Fruit fly (Drosophila melanogaster) whole organism, prepupa: ENCODE measurements around the gene CG17560.
A peak's percentile ranks its signal among the peaks of the same experiment; 100 is the strongest.

Experiments used
- Blimp-1 ChIP-seq: fragments of 200-800 bp; sonication (Bioruptor generic); optimal IDR thresholded peaks from 3 replicates; lab custom pipeline; 2017; ENCODE audit warnings: missing biosample characterization, missing genetic modification characterization, mild to moderate bottlenecking, moderate library complexity, missing genetic modification reagents
- CG10631 ChIP-seq: fragments of 200-800 bp; sonication (Bioruptor generic); optimal IDR thresholded peaks from 2 replicates; lab custom pipeline; 2016; ENCODE audit warnings: missing biosample characterization, missing genetic modification characterization
- CG10669 ChIP-seq: fragments of 200-800 bp; sonication (Bioruptor generic); optimal IDR thresholded peaks from 3 replicates; lab custom pipeline; 2018; ENCODE audit warnings: missing biosample characterization, mild to moderate bottlenecking, missing genetic modification characterization, moderate library complexity
- CG11294 ChIP-seq: fragments of 200-800 bp; sonication (Bioruptor generic); IDR thresholded peaks from 2 replicates; pipeline ENCODE4 v1.3.6; 2022; ENCODE audit warnings: missing biosample characterization, missing genetic modification characterization
- CG11902 ChIP-seq: fragments of 200-800 bp; sonication (Bioruptor generic); optimal IDR thresholded peaks from 3 replicates; lab custom pipeline; 2016; ENCODE audit warnings: missing biosample characterization, missing genetic modification characterization
- CG1621 ChIP-seq: fragments of 200-800 bp; sonication (Bioruptor generic); optimal IDR thresholded peaks from 3 replicates; lab custom pipeline; 2018; ENCODE audit warnings: missing biosample characterization, mild to moderate bottlenecking, missing genetic modification characterization
- CG3032 ChIP-seq: fragments of 200-800 bp; optimal IDR thresholded peaks from 2 replicates; lab custom pipeline; 2019; ENCODE audit warnings: missing biosample characterization, mild to moderate bottlenecking, missing genetic modification characterization, moderate library complexity
- CG34406 ChIP-seq: fragments of 200-800 bp; sonication (Bioruptor generic); optimal IDR thresholded peaks from 3 replicates; lab custom pipeline; 2016; ENCODE audit warnings: missing biosample characterization, missing genetic modification characterization
- CG3919 ChIP-seq: fragments of 200-800 bp; sonication (Bioruptor generic); optimal IDR thresholded peaks from 3 replicates; lab custom pipeline; 2016; ENCODE audit warnings: missing biosample characterization, missing genetic modification characterization
- CG6163 ChIP-seq: fragments of 200-800 bp; sonication (Bioruptor generic); IDR thresholded peaks from 3 replicates; pipeline ENCODE4 v1.3.6; 2022; ENCODE audit warnings: missing biosample characterization, missing genetic modification characterization
- CG6854 ChIP-seq: fragments of 200-800 bp; sonication (Bioruptor generic); optimal IDR thresholded peaks from 2 replicates; lab custom pipeline; 2017; ENCODE audit warnings: missing biosample characterization, mild to moderate bottlenecking, missing genetic modification characterization
- CG8319 ChIP-seq: fragments of 200-800 bp; sonication (Bioruptor generic); optimal IDR thresholded peaks from 3 replicates; lab custom pipeline; 2016; ENCODE audit warnings: missing biosample characterization, missing genetic modification characterization
- CG8632 ChIP-seq: fragments of 200-800 bp; sonication (Bioruptor generic); optimal IDR thresholded peaks from 3 replicates; lab custom pipeline; 2016; ENCODE audit warnings: missing biosample characterization, missing genetic modification characterization
- CG9139 ChIP-seq: fragments of 200-800 bp; sonication (Bioruptor generic); optimal IDR thresholded peaks from 3 replicates; lab custom pipeline; 2017; ENCODE audit warnings: missing biosample characterization, mild to moderate bottlenecking, missing genetic modification characterization
- Eip75B ChIP-seq: fragments of 200-800 bp; sonication (Bioruptor generic); optimal IDR thresholded peaks from 3 replicates; lab custom pipeline; 2016; ENCODE audit warnings: missing biosample characterization, missing genetic modification characterization
- Eip93F ChIP-seq: fragments of 200-800 bp; sonication (Bioruptor generic); optimal IDR thresholded peaks from 2 replicates; lab custom pipeline; 2016; ENCODE audit warnings: missing biosample characterization, mild to moderate bottlenecking, missing genetic modification characterization
- Ets21C ChIP-seq: fragments of 200-800 bp; sonication (Bioruptor generic); optimal IDR thresholded peaks from 3 replicates; lab custom pipeline; 2016; ENCODE audit warnings: missing biosample characterization, missing genetic modification characterization
- Hr39 ChIP-seq: fragments of 200-800 bp; sonication (Bioruptor generic); optimal IDR thresholded peaks from 2 replicates; lab custom pipeline; 2016; ENCODE audit warnings: missing biosample characterization, missing genetic modification characterization
- Hr4 ChIP-seq: fragments of 200-800 bp; sonication (Bioruptor generic); optimal IDR thresholded peaks from 3 replicates; lab custom pipeline; 2016; ENCODE audit warnings: missing biosample characterization, missing genetic modification characterization
- Lpt ChIP-seq: fragments of 200-800 bp; sonication (Bioruptor generic); optimal IDR thresholded peaks from 3 replicates; lab custom pipeline; 2016; ENCODE audit warnings: missing biosample characterization, missing genetic modification characterization
- Met ChIP-seq: fragments of 200-800 bp; sonication (Bioruptor generic); optimal IDR thresholded peaks from 3 replicates; lab custom pipeline; 2016; ENCODE audit warnings: missing biosample characterization, missing genetic modification characterization
- OdsH ChIP-seq: fragments of 200-800 bp; sonication (Bioruptor generic); optimal IDR thresholded peaks from 3 replicates; lab custom pipeline; 2016; ENCODE audit warnings: missing biosample characterization, missing genetic modification characterization
- Sox14 ChIP-seq: fragments of 200-800 bp; sonication (Bioruptor generic); optimal IDR thresholded peaks from 3 replicates; lab custom pipeline; 2016; ENCODE audit warnings: missing biosample characterization, missing genetic modification characterization
- Sox15 ChIP-seq: fragments of 200-800 bp; sonication (Bioruptor generic); optimal IDR thresholded peaks from 3 replicates; lab custom pipeline; 2016; ENCODE audit warnings: missing biosample characterization, missing genetic modification characterization
- acj6 ChIP-seq: fragments of 200-800 bp; sonication (Bioruptor generic); optimal IDR thresholded peaks from 3 replicates; lab custom pipeline; 2016; ENCODE audit warnings: missing biosample characterization, missing genetic modification characterization
- cyc ChIP-seq: fragments of 200-800 bp; sonication (Bioruptor generic); optimal IDR thresholded peaks from 3 replicates; lab custom pipeline; 2016; ENCODE audit warnings: missing biosample characterization, missing genetic modification characterization
- dsx ChIP-seq: fragments of 200-800 bp; optimal IDR thresholded peaks from 3 replicates; lab custom pipeline; 2019; ENCODE audit warnings: missing biosample characterization, mild to moderate bottlenecking, missing genetic modification characterization, moderate library complexity; ENCODE audit not compliant: poor library complexity, severe bottlenecking
- eg ChIP-seq: fragments of 200-800 bp; sonication (Bioruptor generic); IDR thresholded peaks from 3 replicates; pipeline ENCODE4 v1.3.6; 2022; ENCODE audit warnings: missing biosample characterization, missing genetic modification characterization
- esn ChIP-seq: fragments of 200-800 bp; sonication (Bioruptor generic); optimal IDR thresholded peaks from 2 replicates; lab custom pipeline; 2016; ENCODE audit warnings: missing biosample characterization, mild to moderate bottlenecking, missing genetic modification characterization, moderate library complexity
- fd59A ChIP-seq: fragments of 200-800 bp; sonication (Bioruptor generic); optimal IDR thresholded peaks from 2 replicates; lab custom pipeline; 2017; ENCODE audit warnings: missing biosample characterization, mild to moderate bottlenecking, missing genetic modification characterization, missing genetic modification reagents
- fd85E ChIP-seq: fragments of 200-800 bp; sonication (Bioruptor generic); optimal IDR thresholded peaks from 3 replicates; lab custom pipeline; 2016; ENCODE audit warnings: missing biosample characterization, missing genetic modification characterization
- fkh ChIP-seq: fragments of 200-800 bp; sonication (Bioruptor generic); optimal IDR thresholded peaks from 3 replicates; lab custom pipeline; 2017; ENCODE audit warnings: missing biosample characterization, mild to moderate bottlenecking, missing genetic modification characterization, moderate library complexity
- lz ChIP-seq: fragments of 200-800 bp; sonication (Bioruptor generic); optimal IDR thresholded peaks from 3 replicates; lab custom pipeline; 2016; ENCODE audit warnings: missing biosample characterization, missing genetic modification characterization
- pdm3 ChIP-seq: fragments of 200-800 bp; sonication (Bioruptor generic); optimal IDR thresholded peaks from 3 replicates; lab custom pipeline; 2016; ENCODE audit warnings: missing biosample characterization, missing genetic modification characterization
- salr ChIP-seq, 2 experiments: fragments of 200-800 bp; sonication (Bioruptor generic); optimal IDR thresholded peaks; 3 replicates each; lab custom pipeline; 2016 to 2018; ENCODE audit warnings: missing biosample characterization in 2 of 2, missing genetic modification characterization in 2 of 2, mild to moderate bottlenecking in 1 of 2
- ss ChIP-seq, 2 experiments: fragments of 200-800 bp; sonication (Bioruptor generic); optimal IDR thresholded peaks; 2 replicates in 1 of 2; 3 replicates in 1 of 2; lab custom pipeline; 2017 to 2018; ENCODE audit warnings: mild to moderate bottlenecking in 2 of 2, missing biosample characterization in 2 of 2, missing genetic modification characterization in 2 of 2, moderate library complexity in 1 of 2

Gene CG17560

dm6 chr3R:16625844-16626430 lies 8.2 kb downstream of the CG17560 start (continued):
- TF ChIP-seq fd85E (GFP tag; lab: Kevin White, UChicago) (no peak), CG11902 (GFP tag; lab: Kevin White, UChicago) (no peak), salr (GFP tag; optimal IDR thresholded peaks at IDR 0.05; lab: Kevin White, UChicago) (no peak)

DNA sequence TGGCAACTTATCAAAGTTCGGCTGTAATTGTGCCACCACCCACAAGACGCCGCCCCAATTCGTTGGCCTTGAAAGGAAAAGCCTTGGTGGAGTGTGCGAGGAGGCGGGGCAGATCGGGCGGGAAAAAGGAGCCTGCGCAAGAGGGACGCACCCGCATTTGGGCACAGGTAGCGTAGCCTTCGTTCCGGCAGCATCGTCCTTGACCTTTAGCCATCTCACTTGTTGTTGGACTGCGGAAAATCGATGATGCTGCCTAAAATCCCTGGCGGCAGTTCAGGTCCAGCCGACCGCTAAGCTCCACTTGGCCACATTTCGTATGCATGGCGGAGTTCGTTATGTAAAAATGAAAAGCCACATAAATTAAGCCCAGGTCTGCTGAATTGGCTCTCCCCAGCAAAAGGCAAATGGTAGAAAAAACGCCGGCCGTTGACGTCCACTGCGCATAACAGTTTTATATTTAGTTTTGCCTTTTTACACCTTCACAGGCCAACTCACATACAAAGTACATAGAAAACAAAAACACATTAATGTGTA lies 9.2 kb downstream of the CG17560 start:
- TF ChIP-seq Sox15 (GFP tag; lab: Kevin White, UChicago) = no peak
- peak; percentile 51 for TF ChIP-seq fkh (GFP tag; lab: Kevin White, UChicago)

dm6 chr3R:16630564-16630963 lies 12.8 kb downstream of the CG17560 start:
- TF ChIP-seq fd85E (GFP tag; lab: Kevin White, UChicago) (no peak), CG6854 (GFP tag; lab: Kevin White, UChicago) (no peak), OdsH (GFP tag; lab: Kevin White, UChicago) (no peak), esn (GFP tag; lab: Kevin White, UChicago) (no peak), dsx (no peak)
- TF ChIP-seq, all 60 proteins: peak for 0

- TF ChIP-seq esn (GFP tag; lab: Kevin White, UChicago) (no peak), CG11902 (GFP tag; lab: Kevin White, UChicago) (no peak), CG3032 (tag; lab: Kevin White, UChicago) (no peak), Hr39 (GFP tag; lab: Kevin White, UChicago) (no peak), OdsH (GFP tag; lab: Kevin White, UChicago) (no peak), Lpt (GFP tag; lab: Kevin White, UChicago) (no peak), Eip93F (GFP tag; lab: Kevin White, UChicago) (no peak)
These were observed 14.9 kb downstream of the CG17560 start for dm6 chr3R:16632698-16633097.

DNA sequence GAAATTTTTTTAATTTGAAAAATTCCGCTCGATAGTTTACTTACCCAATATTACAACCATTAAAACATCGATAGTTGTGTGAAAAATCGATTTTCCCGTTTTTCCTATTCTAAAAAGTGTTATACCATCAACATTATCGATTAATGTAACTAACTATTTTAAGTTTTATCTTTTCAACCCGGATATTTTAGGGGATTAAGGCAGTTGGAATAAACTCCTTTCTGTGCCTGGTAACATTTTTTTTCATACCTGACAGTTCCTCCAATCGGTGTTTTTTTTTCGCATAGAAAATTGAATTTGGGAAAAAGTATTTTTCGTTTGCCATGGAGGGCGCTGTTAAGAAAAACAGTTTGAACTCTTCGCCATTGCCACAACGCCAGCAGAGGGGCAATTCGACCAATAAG lies 22.3 kb downstream of the CG17560 start, which contains the start of gene nonA-l:
Gene nonA-l (plus strand): TSS at position 201 of the 404 bp plus-strand sequence.
- TF ChIP-seq CG8319 (no peak), CG3919 (GFP tag; lab: Kevin White, UChicago) (no peak), CG11294 (GFP tag; lab: Robert Waterston, UW) (no peak), Eip93F (GFP tag; lab: Kevin White, UChicago) (no peak), ss (GFP tag; optimal IDR thresholded peaks at IDR 0.05; lab: Kevin White, UChicago) (no peak), Blimp-1 (GFP tag; lab: Kevin White, UChicago) (no peak), CG10631 (no peak), pdm3 (GFP tag; lab: Kevin White, UChicago) (no peak), CG9139 (no peak), CG10669 (GFP tag; lab: Kevin White, UChicago) (no peak), CG8632 (no peak), fd85E (GFP tag; lab: Kevin White, UChicago) (no peak), CG3032 (tag; lab: Kevin White, UChicago) (no peak)

dm6 chr3R:16643591-16643990 lies 25.8 kb downstream of the CG17560 start, which contains the start of gene Arl6IP1:
TSS of gene Arl6IP1 (plus strand) at chr3R:16643605.
- no peak for TF ChIP-seq acj6 (GFP tag; lab: Kevin White, UChicago)
- no peak for TF ChIP-seq fd59A (GFP tag; lab: Kevin White, UChicago)
- no peak for TF ChIP-seq cyc (GFP tag; lab: Kevin White, UChicago)
- no peak for TF ChIP-seq Eip75B (GFP tag; lab: Kevin White, UChicago)
- TF ChIP-seq OdsH (GFP tag; lab: Kevin White, UChicago) = no peak
- TF ChIP-seq Met (GFP tag; lab: Kevin White, UChicago) = no peak
- TF ChIP-seq lz = no peak
- no peak for TF ChIP-seq fkh (GFP tag; lab: Kevin White, UChicago)
- TF ChIP-seq esn (GFP tag; lab: Kevin White, UChicago) = no peak
- no peak for TF ChIP-seq CG6163 (GFP tag; lab: Robert Waterston, UW)
- no peak for TF ChIP-seq Sox14 (GFP tag; lab: Kevin White, UChicago)
- TF ChIP-seq CG10631 = no peak
- no peak for TF ChIP-seq Blimp-1 (GFP tag; lab: Kevin White, UChicago)
- TF ChIP-seq Hr4 (GFP tag; lab: Kevin White, UChicago) = no peak
- no peak for TF ChIP-seq eg (GFP tag; lab: Robert Waterston, UW)
- no peak for TF ChIP-seq CG1621 (tag; lab: Kevin White, UChicago)
- TF ChIP-seq CG34406 (GFP tag; lab: Kevin White, UChicago) = no peak
- no peak for TF ChIP-seq pdm3 (GFP tag; lab: Kevin White, UChicago)
- no peak for TF ChIP-seq CG11294 (GFP tag; lab: Robert Waterston, UW)
- no peak for TF ChIP-seq Ets21C (GFP tag; lab: Kevin White, UChicago)
